Fruit fly (Drosophila melanogaster) whole organism, embryonic: ENCODE measurements around the gene CG12177.
A peak's percentile ranks its signal among the peaks of the same experiment; 100 is the strongest.

Experiments used
- CG10979 ChIP-seq: fragments of 200-800 bp; sonication (Bioruptor generic); optimal IDR thresholded peaks from 2 replicates; lab custom pipeline; 2018; ENCODE audit warnings: missing biosample characterization, mild to moderate bottlenecking, missing genetic modification characterization, moderate library complexity
- CG11247 ChIP-seq: fragments of 200-800 bp; sonication (Bioruptor generic); IDR thresholded peaks from 2 replicates; pipeline ENCODE4 v1.3.6; 2022; ENCODE audit warnings: missing biosample characterization, missing genetic modification characterization
- CG12299 ChIP-seq: fragments of 200-800 bp; sonication (Bioruptor generic); optimal IDR thresholded peaks from 2 replicates; lab custom pipeline; 2018; ENCODE audit warnings: missing biosample characterization, mild to moderate bottlenecking, missing genetic modification characterization
- CG1233 ChIP-seq: fragments of 200-800 bp; sonication (Bioruptor generic); optimal IDR thresholded peaks from 4 replicates; lab custom pipeline; 2018; ENCODE audit warnings: missing biosample characterization, mild to moderate bottlenecking, missing genetic modification characterization
- CG12391 ChIP-seq: fragments of 200-800 bp; sonication (Bioruptor generic); optimal IDR thresholded peaks from 3 replicates; lab custom pipeline; 2018; ENCODE audit warnings: missing biosample characterization, mild to moderate bottlenecking, missing genetic modification characterization, moderate library complexity
- CG13624 ChIP-seq: fragments of 200-800 bp; sonication (Bioruptor generic); optimal IDR thresholded peaks from 2 replicates; lab custom pipeline; 2016; ENCODE audit warnings: missing biosample characterization, missing genetic modification characterization
- CG13894 ChIP-seq: fragments of 200-800 bp; sonication (Bioruptor generic); optimal IDR thresholded peaks from 3 replicates; lab custom pipeline; 2018; ENCODE audit warnings: missing biosample characterization, mild to moderate bottlenecking, missing genetic modification characterization, moderate library complexity
- CG15479 ChIP-seq: fragments of 200-800 bp; sonication (Bioruptor generic); optimal IDR thresholded peaks from 3 replicates; lab custom pipeline; 2019; ENCODE audit warnings: missing biosample characterization, mild to moderate bottlenecking, missing genetic modification characterization, moderate library complexity
- CG15601 ChIP-seq: fragments of 200-800 bp; sonication (Bioruptor generic); optimal IDR thresholded peaks from 3 replicates; lab custom pipeline; 2019; ENCODE audit warnings: missing biosample characterization, mild to moderate bottlenecking, missing genetic modification characterization, moderate library complexity
- CG16815 ChIP-seq: fragments of 200-800 bp; sonication (Bioruptor generic); optimal IDR thresholded peaks from 3 replicates; lab custom pipeline; 2017; ENCODE audit warnings: missing biosample characterization, mild to moderate bottlenecking, missing genetic modification characterization
- CG17829 ChIP-seq: fragments of 200-800 bp; optimal IDR thresholded peaks from 2 replicates; lab custom pipeline; 2019; ENCODE audit warnings: missing biosample characterization, mild to moderate bottlenecking, missing genetic modification characterization, moderate library complexity
- CG18599 ChIP-seq: fragments of 200-800 bp; sonication (Bioruptor generic); optimal IDR thresholded peaks from 3 replicates; lab custom pipeline; 2017; ENCODE audit warnings: missing biosample characterization, missing genetic modification characterization, mild to moderate bottlenecking, moderate library complexity, missing genetic modification reagents
- CG31365 ChIP-seq: fragments of 200-800 bp; sonication (Bioruptor generic); optimal IDR thresholded peaks from 2 replicates; lab custom pipeline; 2018; ENCODE audit warnings: missing biosample characterization, mild to moderate bottlenecking, missing genetic modification characterization
- CG32772 ChIP-seq: fragments of 200-800 bp; sonication (Bioruptor generic); IDR thresholded peaks from 2 replicates; pipeline ENCODE4 v1.3.6; 2022; ENCODE audit warnings: missing biosample characterization, missing genetic modification characterization
- CG3838 ChIP-seq: fragments of 200-800 bp; sonication (Bioruptor generic); optimal IDR thresholded peaks from 3 replicates; lab custom pipeline; 2016; ENCODE audit warnings: missing biosample characterization, missing genetic modification characterization
- D ChIP-seq, 2 experiments: fragments of 200-800 bp in 1 of 2; fragments of >200 bp in 1 of 2; sonication (Bioruptor generic) in 1 of 2; optimal IDR thresholded peaks; 2 replicates in 1 of 2; 3 replicates in 1 of 2; lab custom pipeline; 2017; ENCODE audit warnings: mild to moderate bottlenecking in 1 of 2, missing biosample characterization in 1 of 2, missing genetic modification characterization in 1 of 2, missing genetic modification reagents in 1 of 2
- D19B ChIP-seq: fragments of 200-800 bp; sonication (Bioruptor generic); optimal IDR thresholded peaks from 2 replicates; lab custom pipeline; 2017; ENCODE audit warnings: missing biosample characterization, mild to moderate bottlenecking, missing genetic modification characterization
- Doc3 ChIP-seq: fragments of 200-800 bp; sonication (Bioruptor generic); IDR thresholded peaks from 3 replicates; pipeline ENCODE4 v1.3.6; 2022; ENCODE audit warnings: missing biosample characterization, missing genetic modification characterization; ENCODE audit not compliant: partially characterized antibody
- Drgx ChIP-seq: fragments of 200-800 bp; sonication (Bioruptor generic); IDR thresholded peaks from 2 replicates; pipeline ENCODE4 v1.3.6; 2022; ENCODE audit warnings: missing biosample characterization, missing genetic modification characterization
- Ets97D ChIP-seq: fragments of 200-800 bp; sonication (Bioruptor generic); optimal IDR thresholded peaks from 3 replicates; lab custom pipeline; 2016; ENCODE audit warnings: missing biosample characterization, missing genetic modification characterization
- Gsc ChIP-seq: fragments of 200-800 bp; sonication (Bioruptor generic); IDR thresholded peaks from 2 replicates; pipeline ENCODE4 v1.3.6; 2022; ENCODE audit warnings: missing biosample characterization, missing genetic modification characterization
- Max ChIP-seq: fragments of 200-800 bp; sonication (Bioruptor generic); optimal IDR thresholded peaks from 2 replicates; lab custom pipeline; 2016; ENCODE audit warnings: missing biosample characterization, mild to moderate bottlenecking, missing genetic modification characterization
- Pdp1 ChIP-seq, 2 experiments: fragments of 200-800 bp; sonication (Bioruptor generic); optimal IDR thresholded peaks; 3 replicates each; lab custom pipeline; 2016; ENCODE audit warnings: missing biosample characterization in 2 of 2, missing genetic modification characterization in 2 of 2, mild to moderate bottlenecking in 1 of 2, moderate library complexity in 1 of 2
- Vsx1 ChIP-seq: fragments of 200-800 bp; sonication (Bioruptor generic); optimal IDR thresholded peaks from 2 replicates; lab custom pipeline; 2017; ENCODE audit warnings: missing biosample characterization, mild to moderate bottlenecking, missing genetic modification characterization, missing genetic modification reagents
- ap ChIP-seq: fragments of 200-800 bp; sonication (Bioruptor generic); IDR thresholded peaks from 2 replicates; pipeline ENCODE4 v1.3.6; 2022; ENCODE audit warnings: missing biosample characterization, missing genetic modification characterization
- cas ChIP-seq: fragments of 200-800 bp; sonication (Bioruptor generic); IDR thresholded peaks from 2 replicates; pipeline ENCODE4 v1.3.6; 2022; ENCODE audit warnings: missing biosample characterization, missing genetic modification characterization
- chif ChIP-seq, 2 experiments: fragments of 200-800 bp; sonication (Bioruptor generic); optimal IDR thresholded peaks; 3 replicates each; lab custom pipeline; 2016; ENCODE audit warnings: missing biosample characterization in 2 of 2, missing genetic modification characterization in 2 of 2
- da ChIP-seq: fragments of 200-800 bp; sonication (Bioruptor generic); optimal IDR thresholded peaks from 2 replicates; lab custom pipeline; 2016; ENCODE audit warnings: missing biosample characterization, missing genetic modification characterization
- dpn ChIP-seq, 2 experiments: fragments of 200-800 bp; sonication (Bioruptor generic); optimal IDR thresholded peaks; 3 replicates each; lab custom pipeline; 2016; ENCODE audit warnings: missing biosample characterization in 2 of 2, missing genetic modification characterization in 2 of 2
- ewg ChIP-seq: fragments of 200-800 bp; sonication (Bioruptor generic); optimal IDR thresholded peaks from 3 replicates; lab custom pipeline; 2017; ENCODE audit warnings: mild to moderate bottlenecking, missing biosample characterization, missing genetic modification reagents, missing genetic modification characterization
- fd64A ChIP-seq: fragments of 200-800 bp; sonication (Bioruptor generic); optimal IDR thresholded peaks from 3 replicates; lab custom pipeline; 2018; ENCODE audit warnings: missing biosample characterization, mild to moderate bottlenecking, missing genetic modification characterization
- fd96Cb ChIP-seq: fragments of 200-800 bp; sonication (Bioruptor generic); optimal IDR thresholded peaks from 2 replicates; lab custom pipeline; 2018; ENCODE audit warnings: missing biosample characterization, mild to moderate bottlenecking, missing genetic modification characterization, moderate library complexity
- her ChIP-seq: fragments of 200-800 bp; sonication (Bioruptor generic); optimal IDR thresholded peaks from 2 replicates; lab custom pipeline; 2016; ENCODE audit warnings: missing biosample characterization, missing genetic modification characterization
- hth ChIP-seq: fragments of >200 bp; optimal IDR thresholded peaks from 2 replicates; lab custom pipeline; 2017; ENCODE audit warnings: inconsistent platforms
- inv ChIP-seq: fragments of 200-800 bp; sonication (Bioruptor generic); IDR thresholded peaks from 2 replicates; pipeline ENCODE4 v1.3.6; 2022; ENCODE audit warnings: missing biosample characterization, missing genetic modification characterization; ENCODE audit not compliant: partially characterized antibody
- kah ChIP-seq: fragments of 200-800 bp; sonication (Bioruptor generic); optimal IDR thresholded peaks from 2 replicates; lab custom pipeline; 2018; ENCODE audit warnings: missing biosample characterization, mild to moderate bottlenecking, missing genetic modification characterization
- klu ChIP-seq: fragments of 200-800 bp; sonication (Bioruptor generic); IDR thresholded peaks from 2 replicates; pipeline ENCODE4 v1.3.6; 2022; ENCODE audit warnings: missing biosample characterization, missing genetic modification characterization
- lola ChIP-seq, 3 experiments: fragments of >200 bp in 2 of 3; fragments of 200-800 bp in 1 of 3; sonication (Bioruptor generic) in 1 of 3; optimal IDR thresholded peaks; 2 replicates each; lab custom pipeline; 2017 to 2019; ENCODE audit warnings: missing biosample characterization in 3 of 3, missing genetic modification characterization in 3 of 3, mild to moderate bottlenecking in 1 of 3, moderate library complexity in 1 of 3
- mam ChIP-seq: fragments of 200-800 bp; sonication (Bioruptor generic); optimal IDR thresholded peaks from 3 replicates; lab custom pipeline; 2016; ENCODE audit warnings: missing biosample characterization, missing genetic modification characterization
- otp ChIP-seq: fragments of 200-800 bp; sonication (Bioruptor generic); IDR thresholded peaks from 3 replicates; pipeline ENCODE4, ENCODE4 v1.3.6; 2022; ENCODE audit warnings: missing biosample characterization, missing genetic modification characterization
- pnt ChIP-seq: fragments of 200-800 bp; sonication (Bioruptor generic); optimal IDR thresholded peaks from 3 replicates; lab custom pipeline; 2016; ENCODE audit warnings: missing biosample characterization, missing genetic modification characterization
- pum ChIP-seq: fragments of 200-800 bp; sonication (Bioruptor generic); optimal IDR thresholded peaks from 2 replicates; lab custom pipeline; 2016; ENCODE audit warnings: missing biosample characterization, missing genetic modification characterization
- pzg ChIP-seq: fragments of 200-800 bp; sonication (Bioruptor generic); optimal IDR thresholded peaks from 3 replicates; lab custom pipeline; 2018; ENCODE audit warnings: missing biosample characterization, mild to moderate bottlenecking, missing genetic modification characterization, moderate library complexity
- run ChIP-seq: fragments of 200-800 bp; sonication (Bioruptor generic); optimal IDR thresholded peaks from 3 replicates; lab custom pipeline; 2018; ENCODE audit warnings: missing biosample characterization, mild to moderate bottlenecking, missing genetic modification characterization
- sim ChIP-seq: fragments of 200-800 bp; sonication (Bioruptor generic); IDR thresholded peaks from 2 replicates; pipeline ENCODE4 v1.3.6; 2022; ENCODE audit warnings: missing biosample characterization, missing genetic modification characterization
- slbo ChIP-seq: fragments of 200-800 bp; sonication (Bioruptor generic); IDR thresholded peaks from 2 replicates; pipeline ENCODE4 v1.3.6; 2022; ENCODE audit warnings: missing biosample characterization, missing genetic modification characterization
- sqz ChIP-seq: fragments of 200-800 bp; sonication (Bioruptor generic); optimal IDR thresholded peaks from 3 replicates; lab custom pipeline; 2018; ENCODE audit warnings: missing biosample characterization, mild to moderate bottlenecking, missing genetic modification characterization
- sr ChIP-seq: fragments of 200-800 bp; sonication (Bioruptor generic); IDR thresholded peaks from 3 replicates; pipeline ENCODE4 v1.3.6; 2022; ENCODE audit warnings: missing biosample characterization, missing genetic modification characterization
- tio ChIP-seq: fragments of 200-800 bp; sonication (Bioruptor generic); optimal IDR thresholded peaks from 2 replicates; lab custom pipeline; 2017; ENCODE audit warnings: missing biosample characterization, missing genetic modification characterization, inconsistent platforms
- zen2 ChIP-seq: fragments of 200-800 bp; sonication (Bioruptor generic); IDR thresholded peaks from 3 replicates; pipeline ENCODE4 v1.3.6; 2022; ENCODE audit warnings: missing biosample characterization, missing genetic modification characterization; ENCODE audit not compliant: partially characterized antibody
- zfh1 ChIP-seq: fragments of 200-800 bp; sonication (Bioruptor generic); IDR thresholded peaks from 3 replicates; pipeline ENCODE4 v1.3.6; 2022; ENCODE audit warnings: missing biosample characterization, missing genetic modification characterization

The CG12177 gene

DNA sequence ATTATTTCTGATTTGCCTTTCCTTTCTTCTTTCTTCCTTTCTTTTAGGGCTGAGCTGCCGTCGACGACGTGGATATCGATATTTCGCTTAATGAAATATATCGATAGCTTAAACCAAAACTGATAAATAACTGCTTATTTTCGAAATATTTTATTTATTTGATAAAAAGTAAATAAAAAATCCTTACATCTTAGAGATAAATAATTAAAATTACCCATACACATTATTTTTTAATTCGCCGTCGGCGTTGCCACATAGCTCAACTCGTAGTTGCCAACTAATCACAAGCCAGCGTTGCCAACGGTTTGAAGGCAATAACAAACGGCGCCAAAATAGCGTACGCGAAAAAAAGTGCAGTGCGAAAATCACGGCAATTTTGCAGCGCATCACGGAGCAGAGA lies 41.6 kb upstream of the CG12177 start, which contains the start of the genes Mrgn1 and mus101 (continued):
- TF ChIP-seq ap (GFP tag; lab: Robert Waterston, UW) (no peak), ewg (no peak), CG12299 (tag; lab: Kevin White, UChicago) (no peak), Pdp1 (GFP tag; optimal IDR thresholded peaks at IDR 0.05; lab: Kevin White, UChicago) (no peak), CG18599 (GFP tag; lab: Kevin White, UChicago) (no peak), fd96Cb (tag; lab: Kevin White, UChicago) (no peak), sqz (no peak), CG32772 (no peak), klu (GFP tag; lab: Robert Waterston, UW) (no peak), CG16815 (GFP tag; lab: Kevin White, UChicago) (no peak), zfh1 (no peak), CG1233 (GFP tag; lab: Kevin White, UChicago) (no peak), CG11247 (GFP tag; lab: Robert Waterston, UW) (no peak), dpn (GFP tag; optimal IDR thresholded peaks at IDR 0.05; lab: Kevin White, UChicago) (no peak), sr (no peak), pum (no peak), pnt (GFP tag; lab: Kevin White, UChicago) (no peak), CG10979 (no peak), inv (GFP tag; lab: Robert Waterston, UW) (peak; percentile 71), CG15479 (GFP tag; lab: Kevin White, UChicago) (no peak), kah (GFP tag; lab: Kevin White, UChicago) (no peak), CG13624 (GFP tag; lab: Kevin White, UChicago) (no peak), her (GFP tag; lab: Kevin White, UChicago) (no peak), D (optimal IDR thresholded peaks at IDR 0.05; lab: Kevin White, UChicago) (no peak), D (GFP tag; optimal IDR thresholded peaks at IDR 0.05; lab: Kevin White, UChicago) (no peak), Vsx1 (GFP tag; lab: Kevin White, UChicago) (no peak), Max (peak; percentile 13), CG12391 (tag; lab: Kevin White, UChicago) (peak; percentile 55), otp (GFP tag; lab: Robert Waterston, UW) (no peak), chif (GFP tag; optimal IDR thresholded peaks at IDR 0.05; lab: Kevin White, UChicago) (no peak), tio (GFP tag; lab: Kevin White, UChicago) (no peak), pzg (GFP tag; lab: Kevin White, UChicago) (peak; percentile 76), Drgx (GFP tag; lab: Robert Waterston, UW) (no peak), CG31365 (tag; lab: Kevin White, UChicago) (no peak), CG3838 (GFP tag; lab: Kevin White, UChicago) (no peak), hth (lab: Kevin White, UChicago) (no peak), CG17829 (tag; lab: Kevin White, UChicago) (peak; percentile 41), CG15601 (no peak), slbo (GFP tag; lab: Robert Waterston, UW) (no peak), zen2 (GFP tag; lab: Robert Waterston, UW) (no peak; the same call in 2 of the 3 replicates), cas (no peak), sim (GFP tag; lab: Robert Waterston, UW) (no peak), run (tag; lab: Kevin White, UChicago) (no peak), lola (GFP tag; optimal IDR thresholded peaks at IDR 0.05; lab: Kevin White, UChicago) (no peak), D19B (GFP tag; lab: Kevin White, UChicago) (no peak), da (GFP tag; lab: Kevin White, UChicago) (no peak), Doc3 (GFP tag; lab: Robert Waterston, UW) (peak; percentile 74), CG13894 (no peak), fd64A (GFP tag; lab: Kevin White, UChicago) (no peak), Gsc (GFP tag; lab: Robert Waterston, UW) (no peak), mam (GFP tag; lab: Kevin White, UChicago) (no peak), Ets97D (GFP tag; lab: Kevin White, UChicago) (no peak)
